Fruit fly (Drosophila melanogaster): ENCODE data around the gene pum.

Gene pum

DNA sequence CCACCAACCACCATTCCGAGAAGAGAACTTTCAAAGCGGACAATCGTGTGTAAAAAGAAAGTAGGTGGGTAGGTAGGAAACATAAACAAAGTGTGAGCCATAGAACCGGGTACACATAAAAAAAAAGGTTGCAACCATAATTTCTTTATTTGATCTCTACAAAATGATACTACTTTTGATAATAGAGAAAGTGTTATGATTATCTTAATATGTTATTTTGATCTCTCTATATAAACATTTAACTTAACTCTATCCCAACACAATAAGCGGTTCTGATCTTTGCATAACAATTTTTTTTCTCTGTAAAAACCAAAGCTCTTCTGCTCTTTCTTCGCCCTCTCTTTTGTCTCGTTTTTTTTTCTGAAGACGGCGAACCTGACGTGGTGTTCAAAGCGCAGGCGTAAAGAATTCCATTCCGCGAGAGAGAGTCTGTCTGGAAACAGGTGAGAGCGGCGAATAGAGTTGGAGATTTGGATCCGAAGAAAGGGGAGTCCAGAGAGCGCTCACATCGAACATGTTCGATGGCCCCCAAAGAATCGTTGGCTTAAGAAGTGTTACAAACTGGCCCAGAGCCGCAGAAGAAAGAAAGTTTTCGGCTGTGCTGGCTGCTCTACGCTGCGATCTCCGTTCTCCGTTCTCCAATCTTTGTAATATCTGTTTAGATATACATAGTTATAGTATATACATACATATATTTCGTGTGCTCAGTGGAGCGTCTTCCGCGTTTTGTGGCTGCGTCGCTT is 9.6 kb upstream of the pum start (continued):
- TF ChIP-seq CG12659 (GFP tag; optimal IDR thresholded peaks at IDR 0.05) (peak; percentile 23), oc (tag; optimal IDR thresholded peaks at IDR 0.05) (peak; percentile 87), az2 (GFP tag; optimal IDR thresholded peaks at IDR 0.05) (peak; percentile 67), jumu (GFP tag; optimal IDR thresholded peaks at IDR 0.05) (peak; percentile 51), CG17328 (GFP tag; IDR thresholded peaks at IDR 0.05) (peak; percentile 71), pb (GFP tag; optimal IDR thresholded peaks at IDR 0.05) (no peak), ara (GFP tag; IDR thresholded peaks at IDR 0.05) (peak; percentile 65), Sox102F (GFP tag; optimal IDR thresholded peaks at IDR 0.05) (peak; percentile 74), CG3995 (GFP tag; optimal IDR thresholded peaks at IDR 0.05) (no peak), CG8765 (GFP tag; IDR thresholded peaks at IDR 0.05) (no peak), CG1603 (tag; optimal IDR thresholded peaks at IDR 0.05) (peak; percentile 51), CG12299 (tag; optimal IDR thresholded peaks at IDR 0.05) (peak; percentile 17), CG15514 (GFP tag; optimal IDR thresholded peaks at IDR 0.05) (no peak), Six4 (GFP tag; optimal IDR thresholded peaks at IDR 0.05) (peak; percentile 57), YL-1 (GFP tag; optimal IDR thresholded peaks at IDR 0.05) (no peak), CG6175 (GFP tag; IDR thresholded peaks at IDR 0.05) (no peak), CG13775 (GFP tag; optimal IDR thresholded peaks at IDR 0.05) (peak; percentile 42), Hand (GFP tag; optimal IDR thresholded peaks at IDR 0.05) (no peak), CG31441 (GFP tag; IDR thresholded peaks at IDR 0.05) (peak; percentile 83), CG30403 (GFP tag; optimal IDR thresholded peaks at IDR 0.05) (peak; percentile 65), hbn (GFP tag; IDR thresholded peaks at IDR 0.05; ENCODE audit: partially characterized antibody) (no peak), chif (GFP tag; optimal IDR thresholded peaks at IDR 0.05) (peak; percentile 50 to 67), HLHmδ (GFP tag; optimal IDR thresholded peaks at IDR 0.05) (no peak), CG9876 (GFP tag; optimal IDR thresholded peaks at IDR 0.05) (no peak), CG14710 (tag; optimal IDR thresholded peaks at IDR 0.05) (peak; percentile 80), phol (tag; optimal IDR thresholded peaks at IDR 0.05) (peak; percentile 72), CG43689 (GFP tag; IDR thresholded peaks at IDR 0.05) (no peak), CG11723 (GFP tag; optimal IDR thresholded peaks at IDR 0.05) (peak; percentile 64), Ptx1 (GFP tag; IDR thresholded peaks at IDR 0.05) (peak; percentile 46), tup (GFP tag; optimal IDR thresholded peaks at IDR 0.05) (no peak), CG8478 (optimal IDR thresholded peaks at IDR 0.05) (no peak), CG14050 (GFP tag; IDR thresholded peaks at IDR 0.05) (no peak), Atf-2 (GFP tag; optimal IDR thresholded peaks at IDR 0.05) (peak; percentile 38), CkIIα-i1 (GFP tag; IDR thresholded peaks at IDR 0.05) (no peak), dati (GFP tag; IDR thresholded peaks at IDR 0.05) (no peak), da (GFP tag; optimal IDR thresholded peaks at IDR 0.05) (no peak), ttk (GFP tag; IDR thresholded peaks at IDR 0.05) (0 out of 2 replicates have a peak, but pooled peaks have one; percentile 58), Usf (GFP tag; optimal IDR thresholded peaks at IDR 0.05) (peak; percentile 22), pros (GFP tag; optimal IDR thresholded peaks at IDR 0.05) (peak; percentile 93), cato (GFP tag; optimal IDR thresholded peaks at IDR 0.05; ENCODE audit: borderline replicate concordance) (no peak), Xbp1 (GFP tag; optimal IDR thresholded peaks at IDR 0.05) (peak; percentile 78), sob (GFP tag; IDR thresholded peaks at IDR 0.05) (peak; percentile 55; the same call in 1 of the 2 replicates), CG10366 (GFP tag; IDR thresholded peaks at IDR 0.05) (no peak), CG11398 (GFP tag; optimal IDR thresholded peaks at IDR 0.05) (peak; percentile 45), CG2889 (GFP tag; IDR thresholded peaks at IDR 0.05) (no peak), wdn (GFP tag; IDR thresholded peaks at IDR 0.05) (no peak), ATbp (GFP tag; optimal IDR thresholded peaks at IDR 0.05) (peak; percentile 80), CG9932 (GFP tag; IDR thresholded peaks at IDR 0.05) (no peak), CG1792 (GFP tag; optimal IDR thresholded peaks at IDR 0.05) (no peak), sd (tag; optimal IDR thresholded peaks at IDR 0.05) (no peak), CG3838 (GFP tag; optimal IDR thresholded peaks at IDR 0.05) (no peak)
